Worm (Caenorhabditis elegans): ENCODE results near the gene F56C3.10.

Gene F56C3.10

ce11 chrX:1389382-1389983 lies 8.0 kb upstream of the F56C3.10 start (continued):
- TF ChIP-seq Y5F2A.4 (GFP tag; optimal IDR thresholded peaks at IDR 0.05) = peak; percentile 61
- TF ChIP-seq unc-39 (tag; optimal IDR thresholded peaks at IDR 0.05) = no peak
- peak; percentile 99 for TF ChIP-seq hmg-1.1 (GFP tag; IDR thresholded peaks at IDR 0.05)
- no peak for TF ChIP-seq skn-1 (tag; optimal IDR thresholded peaks at IDR 0.05)

- TF ChIP-seq nhr-77 (tag; optimal IDR thresholded peaks at IDR 0.05) (no peak), daf-19 (GFP tag; conservative IDR thresholded peaks at IDR 0.05) (no peak), set-16 (GFP tag; IDR thresholded peaks at IDR 0.05) (peak; percentile 39; the same call in 1 of the 2 replicates), fkh-10 (GFP tag; optimal IDR thresholded peaks at IDR 0.05) (no peak), nhr-102 (tag; optimal IDR thresholded peaks at IDR 0.05) (peak; percentile 34), zip-11 (GFP tag; IDR thresholded peaks at IDR 0.05) (no peak), hmg-1.1 (GFP tag; IDR thresholded peaks at IDR 0.05) (peak; percentile 73), daf-8 (GFP tag; IDR thresholded peaks at IDR 0.05) (no peak), nhr-111 (GFP tag; optimal IDR thresholded peaks at IDR 0.05) (no peak), spr-3 (GFP tag; optimal IDR thresholded peaks at IDR 0.05) (no peak), sdz-12 (GFP tag; optimal IDR thresholded peaks at IDR 0.05) (no peak), F44E2.7 (GFP tag; IDR thresholded peaks at IDR 0.05) (no peak), lin-39 (tag; optimal IDR thresholded peaks at IDR 0.05) (no peak), dpl-1 (GFP tag; optimal IDR thresholded peaks at IDR 0.05) (no peak), nhr-11 (tag; optimal IDR thresholded peaks at IDR 0.05) (no peak), pha-4 (GFP tag; IDR thresholded peaks at IDR 0.05) (no peak), pha-4 (tag; optimal IDR thresholded peaks at IDR 0.05) (no peak), zfp-2 (tag; optimal IDR thresholded peaks at IDR 0.05) (no peak), nhr-48 (tag; optimal IDR thresholded peaks at IDR 0.05) (no peak), mdl-1 (tag; optimal IDR thresholded peaks at IDR 0.05) (no peak), ztf-11 (tag; optimal IDR thresholded peaks at IDR 0.05) (no peak), snpc-4 (tag; optimal IDR thresholded peaks at IDR 0.05) (no peak), nhr-76 (tag; optimal IDR thresholded peaks at IDR 0.05) (no peak), lin-38 (GFP tag; IDR thresholded peaks at IDR 0.05) (peak; percentile 31; the same call in 1 of the 2 replicates), lir-3 (tag; optimal IDR thresholded peaks at IDR 0.05) (no peak), ZK337.2 (GFP tag; IDR thresholded peaks at IDR 0.05) (0 out of 2 replicates have a peak, but pooled peaks have one; percentile 29), mxl-3 (GFP tag; optimal IDR thresholded peaks at IDR 0.05) (no peak), ceh-44 (GFP tag; IDR thresholded peaks at IDR 0.05) (no peak), nhr-6 (tag; optimal IDR thresholded peaks at IDR 0.05) (no peak), skn-1 (tag; optimal IDR thresholded peaks at IDR 0.05) (no peak), D1046.2 (GFP tag; IDR thresholded peaks at IDR 0.05) (no peak), F37D6.2 (tag; optimal IDR thresholded peaks at IDR 0.05) (no peak), Y5F2A.4 (GFP tag; optimal IDR thresholded peaks at IDR 0.05) (no peak), Y48G9A.11 (GFP tag; IDR thresholded peaks at IDR 0.05) (no peak), fos-1 (tag; optimal IDR thresholded peaks at IDR 0.05) (no peak), madf-9 (GFP tag; conservative IDR thresholded peaks at IDR 0.05) (no peak), ztf-7 (tag; optimal IDR thresholded peaks at IDR 0.05) (no peak), vab-7 (GFP tag; IDR thresholded peaks at IDR 0.05) (no peak), F49E8.2 (tag; optimal IDR thresholded peaks at IDR 0.05; ENCODE audit: borderline replicate concordance) (no peak), nhr-237 (tag; optimal IDR thresholded peaks at IDR 0.05) (no peak), ctbp-1 (GFP tag; IDR thresholded peaks at IDR 0.05) (no peak), ceh-32 (tag; optimal IDR thresholded peaks at IDR 0.05; ENCODE audit: poor library complexity) (no peak), hlh-11 (tag; optimal IDR thresholded peaks at IDR 0.05) (peak; percentile 3), ceh-82 (tag; optimal IDR thresholded peaks at IDR 0.05) (no peak), F26F4.8 (GFP tag; conservative IDR thresholded peaks at IDR 0.05) (no peak), zfp-3 (GFP tag; conservative IDR thresholded peaks at IDR 0.05) (no peak), tag-97 (GFP tag; IDR thresholded peaks at IDR 0.05) (no peak), php-3 (GFP tag; IDR thresholded peaks at IDR 0.05) (0 out of 2 replicates have a peak, but pooled peaks have one; percentile 47)
Measured at ce11 chrX:1386893-1387367, 5.5 kb upstream of the F56C3.10 start, which contains the start of gene F56C3.1. TSS of gene F56C3.1 (plus strand) at chrX:1387317.

All from whole organism, L4 larva.